4 worm cellular contexts compared by ENCODE assay signal in the genomic region with DNA sequence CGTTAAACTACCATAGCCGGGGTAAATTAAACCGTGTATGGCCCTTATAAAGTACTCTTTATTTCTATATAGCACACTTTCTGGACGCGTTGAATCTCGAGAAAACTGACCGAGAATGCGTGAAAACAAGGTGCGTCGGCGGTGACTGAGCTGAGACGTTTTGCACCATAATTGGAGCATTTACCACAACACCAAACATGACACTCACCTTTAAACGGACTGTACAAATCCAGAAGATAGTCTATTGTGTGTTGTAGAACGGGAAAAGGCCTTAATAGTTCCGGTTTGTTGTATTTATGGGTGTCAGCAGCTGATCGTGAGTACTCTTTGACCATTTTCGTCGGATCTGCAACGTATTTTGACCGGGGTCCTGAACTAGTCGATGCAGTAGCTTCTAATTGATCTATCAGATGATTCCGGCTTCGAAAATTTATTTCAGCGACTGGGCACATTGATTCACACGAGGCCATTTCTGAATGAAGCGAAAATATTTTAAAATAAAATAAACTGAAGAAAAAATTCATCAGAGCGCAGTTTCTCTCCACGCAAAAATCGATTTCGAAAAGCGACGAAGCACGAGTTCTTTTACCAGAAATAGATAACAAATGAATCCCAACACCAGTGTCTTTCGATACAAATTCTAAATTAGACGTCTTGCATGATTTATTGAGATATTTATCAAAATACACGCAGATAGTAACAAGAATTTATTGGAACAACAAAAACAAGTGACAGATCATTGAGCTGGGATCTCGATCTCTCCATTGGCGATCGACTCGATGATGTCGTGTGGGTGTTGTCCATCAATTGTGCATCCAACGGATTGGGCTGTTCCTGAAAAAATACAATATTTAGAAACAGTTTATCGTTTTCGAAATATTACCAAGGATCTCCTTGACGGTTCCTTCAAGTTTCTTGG.
A peak's percentile ranks its signal among the peaks of the same experiment; 100 is the strongest.
TF ChIP-seq lines count a peak whose summit lies in the region.

A gene (minus strand): TSS at position 472 of the 919 bp plus-strand sequence.

TF ChIP-seq in whole organism, L1 larva, 84 proteins besides CTCF, POLR2A, EP300 and RAD21 (continued from another document):
- peak; percentile 37 for TF ChIP-seq nhr-85 (tag; lab: Kevin White, UChicago)
- peak; percentile 57 for TF ChIP-seq ama-1 (optimal IDR thresholded peaks at IDR 0.05; lab: Kevin White, UChicago)
- TF ChIP-seq unc-86 (tag; optimal IDR thresholded peaks at IDR 0.05; lab: Kevin White, UChicago), result no peak

TF ChIP-seq in whole organism, L2 larva, 48 proteins besides CTCF, POLR2A, EP300 and RAD21 (continued from another document):
- TF ChIP-seq ZK546.5 (tag; optimal IDR thresholded peaks at IDR 0.05; lab: Kevin White, UChicago), result no peak
- no peak for TF ChIP-seq gmeb-1 (tag; optimal IDR thresholded peaks at IDR 0.05; lab: Kevin White, UChicago)
- TF ChIP-seq ztf-4 (tag; optimal IDR thresholded peaks at IDR 0.05; lab: Kevin White, UChicago), result no peak
- TF ChIP-seq skn-1 (tag; optimal IDR thresholded peaks at IDR 0.05; lab: Kevin White, UChicago), result no peak
- no peak for TF ChIP-seq F13H6.1 (tag; optimal IDR thresholded peaks at IDR 0.05; lab: Kevin White, UChicago)
- no peak for TF ChIP-seq sma-9 (GFP tag; optimal IDR thresholded peaks at IDR 0.05; lab: Kevin White, UChicago)
- no peak for TF ChIP-seq sma-9 (tag; optimal IDR thresholded peaks at IDR 0.05; lab: Kevin White, UChicago)
- peak; percentile 1 for TF ChIP-seq nhr-21 (tag; optimal IDR thresholded peaks at IDR 0.05; lab: Kevin White, UChicago)
- no peak for TF ChIP-seq snpc-4 (tag; optimal IDR thresholded peaks at IDR 0.05; lab: Kevin White, UChicago)
- TF ChIP-seq zag-1 (tag; optimal IDR thresholded peaks at IDR 0.05; lab: Kevin White, UChicago), result no peak
- no peak for TF ChIP-seq nhr-6 (tag; optimal IDR thresholded peaks at IDR 0.05; lab: Kevin White, UChicago)
- no peak for TF ChIP-seq elt-1 (tag; optimal IDR thresholded peaks at IDR 0.05; lab: Kevin White, UChicago)
- no peak for TF ChIP-seq ztf-11 (tag; optimal IDR thresholded peaks at IDR 0.05; lab: Kevin White, UChicago)
- TF ChIP-seq C34F6.9 (tag; optimal IDR thresholded peaks at IDR 0.05; lab: Kevin White, UChicago), result peak; percentile 38
- no peak for TF ChIP-seq nhr-77 (tag; optimal IDR thresholded peaks at IDR 0.05; lab: Kevin White, UChicago)
- TF ChIP-seq nhr-10 (tag; optimal IDR thresholded peaks at IDR 0.05; lab: Kevin White, UChicago), result no peak
- TF ChIP-seq mbf-1 (tag; optimal IDR thresholded peaks at IDR 0.05; lab: Kevin White, UChicago), result no peak
- no peak for TF ChIP-seq mab-5 (tag; optimal IDR thresholded peaks at IDR 0.05; lab: Kevin White, UChicago)
- peak; percentile 5 for TF ChIP-seq nhr-25 (tag; optimal IDR thresholded peaks at IDR 0.05; lab: Kevin White, UChicago)
- peak; percentile 47 for TF ChIP-seq ama-1 (optimal IDR thresholded peaks at IDR 0.05; lab: Kevin White, UChicago)
- no peak for TF ChIP-seq fos-1 (tag; optimal IDR thresholded peaks at IDR 0.05; lab: Kevin White, UChicago)
- TF ChIP-seq nhr-23 (tag; optimal IDR thresholded peaks at IDR 0.05; lab: Kevin White, UChicago), result no peak
- TF ChIP-seq sem-4 (tag; optimal IDR thresholded peaks at IDR 0.05; lab: Kevin White, UChicago), result no peak
- no peak for TF ChIP-seq egl-27 (tag; optimal IDR thresholded peaks at IDR 0.05; lab: Kevin White, UChicago)
- TF ChIP-seq mdl-1 (tag; optimal IDR thresholded peaks at IDR 0.05; lab: Kevin White, UChicago), result no peak
- no peak for TF ChIP-seq aly-2 (tag; optimal IDR thresholded peaks at IDR 0.05; lab: Kevin White, UChicago)
- no peak for TF ChIP-seq ceh-16 (tag; optimal IDR thresholded peaks at IDR 0.05; lab: Kevin White, UChicago)
- no peak for TF ChIP-seq R02D3.7 (tag; optimal IDR thresholded peaks at IDR 0.05; lab: Kevin White, UChicago)
- TF ChIP-seq nhr-11 (tag; optimal IDR thresholded peaks at IDR 0.05; lab: Kevin White, UChicago), result no peak
- TF ChIP-seq blmp-1 (tag; optimal IDR thresholded peaks at IDR 0.05; lab: Kevin White, UChicago; ENCODE audit: insufficient read depth), result no peak
- peak; percentile 8 for TF ChIP-seq unc-55 (GFP tag; optimal IDR thresholded peaks at IDR 0.05; lab: Kevin White, UChicago)
- no peak for TF ChIP-seq dmd-4 (tag; optimal IDR thresholded peaks at IDR 0.05; lab: Kevin White, UChicago)
- peak in 1 of 2 experiments; percentile 23 for TF ChIP-seq lsy-2 (tag; optimal IDR thresholded peaks at IDR 0.05; lab: Kevin White, UChicago)
- TF ChIP-seq nhr-12 (tag; optimal IDR thresholded peaks at IDR 0.05; lab: Kevin White, UChicago), result no peak
- no peak for TF ChIP-seq lin-13 (GFP tag; optimal IDR thresholded peaks at IDR 0.05; lab: Kevin White, UChicago)

TF ChIP-seq in whole organism, L4 larva, 104 proteins besides CTCF, POLR2A, EP300 and RAD21 (continued from another document and continues in another):
- TF ChIP-seq ztf-11 (tag; optimal IDR thresholded peaks at IDR 0.05; lab: Kevin White, UChicago) (no peak), mxl-2 (GFP tag; conservative IDR thresholded peaks at IDR 0.05; lab: Robert Waterston, UW) (no peak), R02D3.7 (tag; optimal IDR thresholded peaks at IDR 0.05; lab: Kevin White, UChicago) (no peak), attf-4 (tag; optimal IDR thresholded peaks at IDR 0.05; lab: Kevin White, UChicago) (no peak), F49E8.2 (tag; optimal IDR thresholded peaks at IDR 0.05; lab: Kevin White, UChicago; ENCODE audit: borderline replicate concordance) (peak; percentile 69), spr-1 (tag; optimal IDR thresholded peaks at IDR 0.05; lab: Kevin White, UChicago) (peak; percentile 26), tra-1 (GFP tag; IDR thresholded peaks at IDR 0.05; lab: Robert Waterston, UW) (peak; percentile 62), unc-130 (GFP tag; optimal IDR thresholded peaks at IDR 0.05; lab: Kevin White, UChicago) (peak; percentile 75), lin-15B (tag; optimal IDR thresholded peaks at IDR 0.05; lab: Kevin White, UChicago) (no peak), lin-38 (GFP tag; IDR thresholded peaks at IDR 0.05; lab: Robert Waterston, UW) (peak; percentile 85), sdz-12 (GFP tag; optimal IDR thresholded peaks at IDR 0.05; lab: Kevin White, UChicago) (no peak), nhr-41 (GFP tag; IDR thresholded peaks at IDR 0.05; lab: Robert Waterston, UW) (no peak), spr-3 (GFP tag; optimal IDR thresholded peaks at IDR 0.05; lab: Kevin White, UChicago) (no peak), zfp-2 (tag; optimal IDR thresholded peaks at IDR 0.05; lab: Kevin White, UChicago) (no peak), nhr-6 (tag; optimal IDR thresholded peaks at IDR 0.05; lab: Kevin White, UChicago) (no peak), lim-7 (GFP tag; IDR thresholded peaks at IDR 0.05; lab: Robert Waterston, UW) (0 out of 2 replicates have a peak, but pooled peaks have one; percentile 23), pqm-1 (tag; optimal IDR thresholded peaks at IDR 0.05; lab: Kevin White, UChicago) (no peak), daf-8 (GFP tag; IDR thresholded peaks at IDR 0.05; lab: Robert Waterston, UW) (no peak), egl-27 (tag; optimal IDR thresholded peaks at IDR 0.05; lab: Kevin White, UChicago) (no peak), unc-62 (GFP tag; optimal IDR thresholded peaks at IDR 0.05 in 1 of 2; lab: Kevin White, UChicago) (peak in 1 of 2 experiments; percentile 83), unc-62 (tag; optimal IDR thresholded peaks at IDR 0.05; lab: Kevin White, UChicago) (no peak), ceh-28 (tag; optimal IDR thresholded peaks at IDR 0.05; lab: Kevin White, UChicago) (no peak), snpc-1.2 (GFP tag; IDR thresholded peaks at IDR 0.05; lab: Robert Waterston, UW) (peak; percentile 81), pha-4 (GFP tag; IDR thresholded peaks at IDR 0.05; lab: Robert Waterston, UW) (peak; percentile 71; the same call in 1 of the 2 replicates), pha-4 (tag; optimal IDR thresholded peaks at IDR 0.05; lab: Kevin White, UChicago) (no peak), mep-1 (tag; optimal IDR thresholded peaks at IDR 0.05; lab: Kevin White, UChicago) (peak; percentile 3), lsy-2 (tag; optimal IDR thresholded peaks at IDR 0.05; lab: Kevin White, UChicago) (peak in 1 of 2 experiments; percentile 66), php-3 (GFP tag; IDR thresholded peaks at IDR 0.05; lab: Robert Waterston, UW) (no peak), fos-1 (tag; optimal IDR thresholded peaks at IDR 0.05; lab: Kevin White, UChicago) (no peak), ctbp-1 (GFP tag; IDR thresholded peaks at IDR 0.05; lab: Robert Waterston, UW) (no peak), daf-12 (tag; optimal IDR thresholded peaks at IDR 0.05; lab: Kevin White, UChicago) (no peak), lir-3 (tag; optimal IDR thresholded peaks at IDR 0.05; lab: Kevin White, UChicago) (no peak), tag-97 (GFP tag; IDR thresholded peaks at IDR 0.05; lab: Robert Waterston, UW) (no peak), madf-5 (GFP tag; IDR thresholded peaks at IDR 0.05; lab: Robert Waterston, UW) (no peak), zag-1 (tag; optimal IDR thresholded peaks at IDR 0.05; lab: Kevin White, UChicago) (no peak), daf-19 (GFP tag; conservative IDR thresholded peaks at IDR 0.05; lab: Robert Waterston, UW) (0 out of 2 replicates have a peak, but pooled peaks have one; percentile 57), ZK337.2 (GFP tag; IDR thresholded peaks at IDR 0.05; lab: Robert Waterston, UW) (no peak), ces-1 (GFP tag; optimal IDR thresholded peaks at IDR 0.05; lab: Kevin White, UChicago) (no peak), nhr-77 (tag; optimal IDR thresholded peaks at IDR 0.05; lab: Kevin White, UChicago) (no peak), hlh-30 (tag; optimal IDR thresholded peaks at IDR 0.05; lab: Kevin White, UChicago; ENCODE audit: insufficient read depth) (peak; percentile 25), nhr-11 (tag; optimal IDR thresholded peaks at IDR 0.05; lab: Kevin White, UChicago) (no peak), ceh-32 (tag; optimal IDR thresholded peaks at IDR 0.05; lab: Kevin White, UChicago; ENCODE audit: poor library complexity) (no peak), hmg-1.1 (GFP tag; IDR thresholded peaks at IDR 0.05; lab: Robert Waterston, UW) (no peak), dmd-6 (GFP tag; IDR thresholded peaks at IDR 0.05; lab: Robert Waterston, UW) (no peak), ceh-20 (GFP tag; IDR thresholded peaks at IDR 0.05; lab: Robert Waterston, UW) (no peak)

TF ChIP-seq in whole organism, young adult, 124 proteins besides CTCF, POLR2A, EP300 and RAD21 (continued from another document and continues in another):
- peak; percentile 44; the same call in 1 of the 2 replicates for TF ChIP-seq hmg-1.2 (GFP tag; IDR thresholded peaks at IDR 0.05; lab: Robert Waterston, UW)
- TF ChIP-seq nfyb-1 (GFP tag; IDR thresholded peaks at IDR 0.05; lab: Robert Waterston, UW), result peak; percentile 82
- TF ChIP-seq lsy-27 (tag; optimal IDR thresholded peaks at IDR 0.05; lab: Kevin White, UChicago; ENCODE audit: borderline replicate concordance, insufficient read depth), result no peak
- TF ChIP-seq nfya-1 (tag; optimal IDR thresholded peaks at IDR 0.05; lab: Kevin White, UChicago; ENCODE audit: borderline replicate concordance, insufficient read depth), result no peak
- no peak for TF ChIP-seq sdz-38 (tag; optimal IDR thresholded peaks at IDR 0.05; lab: Kevin White, UChicago)
- TF ChIP-seq pha-4 (tag; optimal IDR thresholded peaks at IDR 0.05; lab: Kevin White, UChicago), result no peak
- TF ChIP-seq hsf-1 (GFP tag; IDR thresholded peaks at IDR 0.05; lab: Robert Waterston, UW), result peak; percentile 69; the same call in 1 of the 2 replicates
- TF ChIP-seq nhr-120 (GFP tag; IDR thresholded peaks at IDR 0.05; lab: Robert Waterston, UW), result no peak
- peak in 1 of 2 experiments; percentile 69 for TF ChIP-seq let-607 (tag; optimal IDR thresholded peaks at IDR 0.05; lab: Kevin White, UChicago)
- TF ChIP-seq Y79H2A.3 (GFP tag; conservative IDR thresholded peaks at IDR 0.05; lab: Robert Waterston, UW), result no peak
- peak in 1 of 3 experiments; percentile 79 for TF ChIP-seq lin-35 (GFP tag; optimal IDR thresholded peaks at IDR 0.05; lab: Kevin White, UChicago)
- peak; percentile 69 for TF ChIP-seq tbp1 (GFP tag; optimal IDR thresholded peaks at IDR 0.05; lab: Kevin White, UChicago)
- no peak for TF ChIP-seq ztf-26 (tag; optimal IDR thresholded peaks at IDR 0.05; lab: Kevin White, UChicago)
- TF ChIP-seq ztf-22 (GFP tag; optimal IDR thresholded peaks at IDR 0.05; lab: Kevin White, UChicago), result no peak
- no peak for TF ChIP-seq ceh-40 (GFP tag; IDR thresholded peaks at IDR 0.05; lab: Robert Waterston, UW)
- no peak for TF ChIP-seq egrh-3 (GFP tag; IDR thresholded peaks at IDR 0.05; lab: Robert Waterston, UW)
- TF ChIP-seq F37B4.10 (GFP tag; IDR thresholded peaks at IDR 0.05; lab: Robert Waterston, UW), result no peak
- TF ChIP-seq ZK185.1 (tag; optimal IDR thresholded peaks at IDR 0.05; lab: Kevin White, UChicago; ENCODE audit: poor library complexity, severe bottlenecking), result peak; percentile 60
- no peak for TF ChIP-seq T26A5.8 (tag; optimal IDR thresholded peaks at IDR 0.05; lab: Kevin White, UChicago)
- no peak for TF ChIP-seq akir-1 (GFP tag; optimal IDR thresholded peaks at IDR 0.05; lab: Kevin White, UChicago)
- TF ChIP-seq attf-6 (GFP tag; IDR thresholded peaks at IDR 0.05; lab: Robert Waterston, UW), result peak; percentile 91
- 0 out of 2 replicates have a peak, but pooled peaks have one; percentile 15 for TF ChIP-seq bed-1 (GFP tag; IDR thresholded peaks at IDR 0.05; lab: Robert Waterston, UW)
- no peak for TF ChIP-seq rpc-1 (optimal IDR thresholded peaks at IDR 0.05; lab: Kevin White, UChicago)
- TF ChIP-seq rpc-1 (tag; optimal IDR thresholded peaks at IDR 0.05; lab: Kevin White, UChicago), result peak; percentile 62
- TF ChIP-seq nhr-179 (tag; optimal IDR thresholded peaks at IDR 0.05; lab: Kevin White, UChicago), result no peak
- peak; percentile 70 for TF ChIP-seq madf-3 (GFP tag; IDR thresholded peaks at IDR 0.05; lab: Robert Waterston, UW)
- peak; percentile 66 for TF ChIP-seq mcd-1 (GFP tag; IDR thresholded peaks at IDR 0.05; lab: Robert Waterston, UW)
- TF ChIP-seq cebp-1 (GFP tag; IDR thresholded peaks at IDR 0.05; lab: Robert Waterston, UW), result no peak
- peak; percentile 51 for TF ChIP-seq cebp-1 (tag; optimal IDR thresholded peaks at IDR 0.05; lab: Kevin White, UChicago)
- peak; percentile 85 for TF ChIP-seq lin-26 (GFP tag; IDR thresholded peaks at IDR 0.05; lab: Robert Waterston, UW)
- peak; percentile 20 for TF ChIP-seq rec-8 (tag; optimal IDR thresholded peaks at IDR 0.05; lab: Kevin White, UChicago)
- TF ChIP-seq let-526 (GFP tag; IDR thresholded peaks at IDR 0.05; lab: Robert Waterston, UW), result no peak
- TF ChIP-seq F10E7.11 (tag; optimal IDR thresholded peaks at IDR 0.05; lab: Kevin White, UChicago), result peak; percentile 19
- no peak for TF ChIP-seq somi-1 (GFP tag; optimal IDR thresholded peaks at IDR 0.05; lab: Kevin White, UChicago)
- TF ChIP-seq sea-2 (GFP tag; IDR thresholded peaks at IDR 0.05; lab: Robert Waterston, UW), result no peak
- TF ChIP-seq zfh-2 (GFP tag; conservative IDR thresholded peaks at IDR 0.05; lab: Robert Waterston, UW), result no peak
- peak; percentile 29; the same call in 1 of the 2 replicates for TF ChIP-seq ceh-100 (GFP tag; IDR thresholded peaks at IDR 0.05; lab: Robert Waterston, UW)
- no peak; the same call in none of the 2 replicates for TF ChIP-seq F33H1.4 (GFP tag; IDR thresholded peaks at IDR 0.05; lab: Robert Waterston, UW)
- TF ChIP-seq madf-8 (GFP tag; conservative IDR thresholded peaks at IDR 0.05; lab: Robert Waterston, UW), result no peak; the same call in 1 of the 2 replicates
- peak; percentile 66 for TF ChIP-seq snpc-3.4 (tag; optimal IDR thresholded peaks at IDR 0.05; lab: Kevin White, UChicago)
- no peak for TF ChIP-seq K11D2.4 (GFP tag; IDR thresholded peaks at IDR 0.05; lab: Robert Waterston, UW)
- TF ChIP-seq B0019.2 (GFP tag; conservative IDR thresholded peaks at IDR 0.05; lab: Robert Waterston, UW), result no peak
- TF ChIP-seq Y53F4B.3 (GFP tag; IDR thresholded peaks at IDR 0.05; lab: Robert Waterston, UW), result no peak
- no peak for TF ChIP-seq F52B5.7 (tag; optimal IDR thresholded peaks at IDR 0.05; lab: Kevin White, UChicago)
- no peak for TF ChIP-seq F57A8.1 (GFP tag; optimal IDR thresholded peaks at IDR 0.05; lab: Kevin White, UChicago)
- TF ChIP-seq lag-1 (GFP tag; IDR thresholded peaks at IDR 0.05; lab: Robert Waterston, UW), result no peak
- no peak for TF ChIP-seq unc-62 (GFP tag; optimal IDR thresholded peaks at IDR 0.05; lab: Kevin White, UChicago)
- TF ChIP-seq Y95B8A.8 (GFP tag; IDR thresholded peaks at IDR 0.05; lab: Robert Waterston, UW), result peak; percentile 64
- TF ChIP-seq pbrm-1 (GFP tag; IDR thresholded peaks at IDR 0.05; lab: Robert Waterston, UW), result peak; percentile 73
- TF ChIP-seq gei-17 (GFP tag; optimal IDR thresholded peaks at IDR 0.05; lab: Kevin White, UChicago), result no peak
- TF ChIP-seq Y67H2A.10 (GFP tag; conservative IDR thresholded peaks at IDR 0.05; lab: Robert Waterston, UW), result no peak
